Fruit fly (Drosophila melanogaster) whole organism, pupa: ENCODE results near the gene Alp5.

Source experiments
- CG10348 ChIP-seq: fragments of 200-800 bp; sonication (Bioruptor generic); IDR thresholded peaks from 2 replicates; pipeline ENCODE4 v1.3.6; 2022; ENCODE audit warnings: missing biosample characterization, missing genetic modification characterization
- CG12605 ChIP-seq: fragments of 200-800 bp; sonication (Bioruptor generic); IDR thresholded peaks from 2 replicates; pipeline ENCODE4 v1.3.6; 2022; ENCODE audit warnings: missing biosample characterization, missing genetic modification characterization
- CG13204 ChIP-seq: fragments of 200-800 bp; sonication (Bioruptor generic); optimal IDR thresholded peaks from 2 replicates; lab custom pipeline; 2018; ENCODE audit warnings: missing biosample characterization, mild to moderate bottlenecking, missing genetic modification characterization, moderate library complexity
- CG14655 ChIP-seq: fragments of 200-800 bp; sonication (Bioruptor generic); optimal IDR thresholded peaks from 3 replicates; lab custom pipeline; 2017; ENCODE audit warnings: mild to moderate bottlenecking, missing biosample characterization, missing genetic modification reagents, missing genetic modification characterization
- CG15710 ChIP-seq: fragments of 200-800 bp; sonication (Bioruptor generic); optimal IDR thresholded peaks from 2 replicates; lab custom pipeline; 2018; ENCODE audit warnings: missing biosample characterization, mild to moderate bottlenecking, missing genetic modification characterization, moderate library complexity
- CG17806 ChIP-seq: fragments of 200-800 bp; sonication (Bioruptor generic); optimal IDR thresholded peaks from 2 replicates; lab custom pipeline; 2018; ENCODE audit warnings: missing biosample characterization, mild to moderate bottlenecking, missing genetic modification characterization, moderate library complexity
- CG32121 ChIP-seq: fragments of 200-800 bp; sonication (Bioruptor generic); IDR thresholded peaks from 2 replicates; pipeline ENCODE4 v1.3.6; 2022; ENCODE audit warnings: missing biosample characterization, missing genetic modification characterization
- CG34367 ChIP-seq: fragments of 200-800 bp; sonication (Bioruptor generic); optimal IDR thresholded peaks from 2 replicates; lab custom pipeline; 2018; ENCODE audit warnings: missing biosample characterization, mild to moderate bottlenecking, missing genetic modification characterization
- CG4496 ChIP-seq: fragments of 200-800 bp; sonication (Bioruptor generic); IDR thresholded peaks from 3 replicates; pipeline ENCODE4 v1.3.6; 2022; ENCODE audit warnings: missing biosample characterization, missing genetic modification characterization
- CG8159 ChIP-seq: fragments of 200-800 bp; sonication (Bioruptor generic); optimal IDR thresholded peaks from 3 replicates; lab custom pipeline; 2018; ENCODE audit warnings: missing biosample characterization, mild to moderate bottlenecking, missing genetic modification characterization, moderate library complexity
- CG8301 ChIP-seq: fragments of 200-800 bp; sonication (Bioruptor generic); optimal IDR thresholded peaks from 2 replicates; lab custom pipeline; 2018; ENCODE audit warnings: missing biosample characterization, mild to moderate bottlenecking, missing genetic modification characterization
- CG9948 ChIP-seq: fragments of 200-800 bp; sonication (Bioruptor generic); optimal IDR thresholded peaks from 2 replicates; lab custom pipeline; 2018; ENCODE audit warnings: missing biosample characterization, mild to moderate bottlenecking, missing genetic modification characterization, moderate library complexity
- D1 ChIP-seq: fragments of 200-800 bp; sonication (Bioruptor generic); optimal IDR thresholded peaks from 2 replicates; lab custom pipeline; 2018; ENCODE audit warnings: missing biosample characterization, mild to moderate bottlenecking, missing genetic modification characterization, moderate library complexity
- EcR ChIP-seq: fragments of 200-800 bp; sonication (Bioruptor generic); optimal IDR thresholded peaks from 3 replicates; lab custom pipeline; 2019; ENCODE audit warnings: missing biosample characterization, missing genetic modification characterization, mild to moderate bottlenecking, moderate library complexity, missing genetic modification reagents
- Ets98B ChIP-seq: fragments of 200-800 bp; sonication (Bioruptor generic); IDR thresholded peaks from 2 replicates; pipeline ENCODE4 v1.3.6; 2022; ENCODE audit warnings: missing biosample characterization, missing genetic modification characterization
- Pif1A ChIP-seq: fragments of 200-800 bp; sonication (Bioruptor generic); optimal IDR thresholded peaks from 3 replicates; lab custom pipeline; 2016; ENCODE audit warnings: missing biosample characterization, missing genetic modification characterization
- Pif1B ChIP-seq: fragments of 200-800 bp; sonication (Bioruptor generic); optimal IDR thresholded peaks from 3 replicates; lab custom pipeline; 2016; ENCODE audit warnings: missing biosample characterization, missing genetic modification characterization
- Snoo ChIP-seq: fragments of 200-800 bp; sonication (Bioruptor generic); optimal IDR thresholded peaks from 3 replicates; lab custom pipeline; 2017; ENCODE audit warnings: missing biosample characterization, mild to moderate bottlenecking, missing genetic modification characterization, inconsistent platforms
- fd96Ca ChIP-seq: fragments of 200-800 bp; sonication (Bioruptor generic); IDR thresholded peaks from 3 replicates; pipeline ENCODE4 v1.3.6; 2022; ENCODE audit warnings: missing biosample characterization, missing genetic modification characterization
- gl ChIP-seq: fragments of 200-800 bp; sonication (Bioruptor generic); optimal IDR thresholded peaks from 2 replicates; lab custom pipeline; 2018; ENCODE audit warnings: missing biosample characterization, mild to moderate bottlenecking, missing genetic modification characterization
- rn ChIP-seq: fragments of 200-800 bp; sonication (Bioruptor generic); IDR thresholded peaks from 2 replicates; pipeline ENCODE4 v1.3.6; 2022; ENCODE audit warnings: missing biosample characterization, missing genetic modification characterization

The Alp5 gene

DNA sequence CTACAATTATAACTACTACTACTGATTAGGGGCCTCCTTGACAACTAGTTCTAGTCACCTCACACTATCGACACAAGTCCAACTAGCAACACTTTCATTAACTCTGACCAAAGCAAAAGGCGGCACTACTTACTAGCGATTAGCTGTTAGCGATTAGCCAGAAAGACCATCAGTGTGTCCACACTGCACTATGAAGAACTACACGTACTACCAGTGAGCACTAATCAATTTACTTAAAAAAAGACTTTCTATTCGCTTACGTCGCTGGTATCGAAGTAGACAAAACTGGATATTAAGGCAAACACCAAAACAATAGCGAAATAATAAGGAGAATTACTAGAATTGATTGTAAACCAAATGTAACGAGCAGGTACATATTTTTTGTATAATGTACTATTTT lies 7.0 kb upstream of the Alp5 start:
- no peak for TF ChIP-seq gl (tag; lab: Kevin White, UChicago)
- no peak for TF ChIP-seq CG8301 (tag; lab: Kevin White, UChicago)
- TF ChIP-seq CG9948 (tag; lab: Kevin White, UChicago), result no peak
- no peak for TF ChIP-seq CG34367 (tag; lab: Kevin White, UChicago)
- TF ChIP-seq Ets98B (GFP tag; lab: Robert Waterston, UW), result no peak
- no peak for TF ChIP-seq CG32121 (GFP tag; lab: Robert Waterston, UW)
- no peak for TF ChIP-seq CG12605
- TF ChIP-seq EcR (GFP tag; lab: Kevin White, UChicago), result no peak
- no peak for TF ChIP-seq CG8159 (tag; lab: Kevin White, UChicago)
- no peak for TF ChIP-seq Pif1B
- no peak for TF ChIP-seq CG17806 (tag; lab: Kevin White, UChicago)
- no peak for TF ChIP-seq Pif1A (GFP tag; lab: Kevin White, UChicago)
- TF ChIP-seq Snoo (tag; lab: Kevin White, UChicago), result no peak
- TF ChIP-seq fd96Ca, result no peak
- TF ChIP-seq D1 (tag; lab: Kevin White, UChicago), result no peak
- TF ChIP-seq rn (GFP tag; lab: Robert Waterston, UW), result no peak
- no peak for TF ChIP-seq CG4496 (GFP tag; lab: Robert Waterston, UW)
- no peak for TF ChIP-seq CG14655

- TF ChIP-seq fd96Ca (no peak), CG34367 (tag; lab: Kevin White, UChicago) (no peak), CG8301 (tag; lab: Kevin White, UChicago) (no peak)
These were observed 5.7 kb downstream of the Alp5 start for dm6 chr3R:21001123-21001522.

- TF ChIP-seq CG17806 (tag; lab: Kevin White, UChicago), result no peak
- TF ChIP-seq CG32121 (GFP tag; lab: Robert Waterston, UW), result no peak
- no peak for TF ChIP-seq Snoo (tag; lab: Kevin White, UChicago)
- TF ChIP-seq CG8301 (tag; lab: Kevin White, UChicago), result no peak
- no peak for TF ChIP-seq CG15710 (tag; lab: Kevin White, UChicago)
- no peak for TF ChIP-seq CG12605
- no peak for TF ChIP-seq fd96Ca
- TF ChIP-seq CG13204 (GFP tag; lab: Kevin White, UChicago), result no peak
- no peak for TF ChIP-seq Ets98B (GFP tag; lab: Robert Waterston, UW)
- no peak for TF ChIP-seq CG4496 (GFP tag; lab: Robert Waterston, UW)
- TF ChIP-seq, all 21 proteins: peak for 0
These were observed 8.5 kb downstream of the Alp5 start for dm6 chr3R:20998319-20998718.

DNA sequence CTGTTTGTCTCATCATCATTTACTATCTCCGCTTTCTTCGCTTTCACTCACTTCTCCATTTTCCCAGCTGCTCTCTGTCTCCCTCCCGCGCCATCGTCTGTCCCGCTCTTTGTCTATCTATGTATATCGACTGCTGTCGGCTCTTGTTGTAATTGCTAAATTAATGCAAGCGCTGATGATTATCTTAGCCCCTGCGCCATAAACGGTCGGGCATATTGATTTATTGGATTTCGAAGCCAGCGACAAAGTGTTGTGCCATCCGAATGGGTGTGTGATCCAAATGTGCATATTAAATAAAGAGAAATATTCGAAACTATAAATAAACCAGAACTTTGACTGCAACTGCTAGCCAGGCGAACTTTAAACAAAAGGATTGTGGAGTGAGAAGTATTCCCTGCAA lies 16.4 kb downstream of the Alp5 start:
- TF ChIP-seq fd96Ca, result no peak
- no peak for TF ChIP-seq CG32121 (GFP tag; lab: Robert Waterston, UW)
- TF ChIP-seq Pif1B, result no peak
- TF ChIP-seq Snoo (tag; lab: Kevin White, UChicago), result no peak
- TF ChIP-seq Ets98B (GFP tag; lab: Robert Waterston, UW), result no peak
- no peak for TF ChIP-seq D1 (tag; lab: Kevin White, UChicago)
- TF ChIP-seq Pif1A (GFP tag; lab: Kevin White, UChicago), result no peak
- no peak for TF ChIP-seq CG10348 (GFP tag; lab: Robert Waterston, UW)
- no peak for TF ChIP-seq rn (GFP tag; lab: Robert Waterston, UW)
- no peak for TF ChIP-seq CG8301 (tag; lab: Kevin White, UChicago)
- TF ChIP-seq CG4496 (GFP tag; lab: Robert Waterston, UW), result no peak
- TF ChIP-seq CG8159 (tag; lab: Kevin White, UChicago), result no peak
- no peak for TF ChIP-seq CG9948 (tag; lab: Kevin White, UChicago)
- no peak for TF ChIP-seq CG13204 (GFP tag; lab: Kevin White, UChicago)

- TF ChIP-seq Ets98B (GFP tag; lab: Robert Waterston, UW) (no peak), EcR (GFP tag; lab: Kevin White, UChicago) (no peak), fd96Ca (peak; percentile 54; the same call in 1 of the 3 replicates), D1 (tag; lab: Kevin White, UChicago) (no peak), CG12605 (no peak), Snoo (tag; lab: Kevin White, UChicago) (no peak), CG10348 (GFP tag; lab: Robert Waterston, UW) (no peak; the same call in 1 of the 2 replicates), CG32121 (GFP tag; lab: Robert Waterston, UW) (no peak), Pif1A (GFP tag; lab: Kevin White, UChicago) (peak; percentile 5), CG17806 (tag; lab: Kevin White, UChicago) (no peak), CG8159 (tag; lab: Kevin White, UChicago) (peak; percentile 9), CG9948 (tag; lab: Kevin White, UChicago) (no peak), CG8301 (tag; lab: Kevin White, UChicago) (peak; percentile 43), rn (GFP tag; lab: Robert Waterston, UW) (no peak), CG14655 (peak; percentile 61), Pif1B (no peak), CG34367 (tag; lab: Kevin White, UChicago) (no peak), CG4496 (GFP tag; lab: Robert Waterston, UW) (no peak), gl (tag; lab: Kevin White, UChicago) (no peak), CG13204 (GFP tag; lab: Kevin White, UChicago) (no peak), CG15710 (tag; lab: Kevin White, UChicago) (no peak)
These were observed 17.1 kb downstream of the Alp5 start for dm6 chr3R:20989657-20990056.

DNA sequence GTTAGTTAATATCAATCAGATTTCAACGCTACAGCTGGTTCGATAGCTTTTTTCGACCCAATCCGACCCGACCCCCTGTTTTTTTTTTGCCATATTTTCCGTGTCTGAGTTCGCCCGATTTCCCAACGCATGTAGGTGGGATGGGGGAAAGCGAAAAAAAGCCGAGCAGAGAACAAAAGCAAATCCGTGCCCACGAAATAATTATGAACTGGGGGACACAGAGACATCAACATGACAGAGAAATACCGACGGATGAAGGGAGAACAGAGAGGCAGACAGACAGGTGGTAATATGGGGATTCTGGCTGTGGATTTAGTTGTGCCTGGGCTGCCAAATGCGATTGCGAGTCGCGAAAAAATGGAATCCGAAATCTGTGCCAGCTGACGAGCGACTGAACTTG lies 17.7 kb downstream of the Alp5 start:
- no peak for TF ChIP-seq CG9948 (tag; lab: Kevin White, UChicago)
- no peak for TF ChIP-seq rn (GFP tag; lab: Robert Waterston, UW)
- no peak for TF ChIP-seq fd96Ca
- TF ChIP-seq D1 (tag; lab: Kevin White, UChicago), result no peak
- no peak for TF ChIP-seq CG13204 (GFP tag; lab: Kevin White, UChicago)
- TF ChIP-seq EcR (GFP tag; lab: Kevin White, UChicago), result no peak
- no peak for TF ChIP-seq CG17806 (tag; lab: Kevin White, UChicago)
- TF ChIP-seq CG10348 (GFP tag; lab: Robert Waterston, UW), result no peak
- no peak for TF ChIP-seq CG12605
- TF ChIP-seq CG8301 (tag; lab: Kevin White, UChicago), result no peak
- TF ChIP-seq CG15710 (tag; lab: Kevin White, UChicago), result no peak
- no peak for TF ChIP-seq CG14655
- TF ChIP-seq CG4496 (GFP tag; lab: Robert Waterston, UW), result no peak
- no peak for TF ChIP-seq Ets98B (GFP tag; lab: Robert Waterston, UW)
- no peak for TF ChIP-seq CG34367 (tag; lab: Kevin White, UChicago)
- TF ChIP-seq Snoo (tag; lab: Kevin White, UChicago), result no peak
- TF ChIP-seq gl (tag; lab: Kevin White, UChicago), result no peak
- TF ChIP-seq, all 21 proteins: peak for 0
